Worm (Caenorhabditis elegans): Measurements from ENCODE around the gene trr-1.

ce11 chrII:11629957-11630356 is 45.8 kb downstream of the trr-1 start:
- TF ChIP-seq nhr-28 (tag; optimal IDR thresholded peaks at IDR 0.05) (no peak), zip-8 (tag; optimal IDR thresholded peaks at IDR 0.05) (no peak), snpc-4 (tag; optimal IDR thresholded peaks at IDR 0.05) (no peak), ceh-43 (GFP tag; optimal IDR thresholded peaks at IDR 0.05) (no peak), lin-32 (GFP tag; optimal IDR thresholded peaks at IDR 0.05) (no peak), unc-39 (tag; optimal IDR thresholded peaks at IDR 0.05) (no peak), mls-2 (tag; optimal IDR thresholded peaks at IDR 0.05) (no peak), lin-13 (tag; optimal IDR thresholded peaks at IDR 0.05) (no peak), blmp-1 (tag; optimal IDR thresholded peaks at IDR 0.05) (no peak), ces-1 (GFP tag; optimal IDR thresholded peaks at IDR 0.05) (no peak), mab-5 (tag; optimal IDR thresholded peaks at IDR 0.05) (no peak), lsy-2 (tag; optimal IDR thresholded peaks at IDR 0.05) (no peak)

All from whole organism, mixed stage, embryonic.